Worm (Caenorhabditis elegans) whole organism, L4/young adult: Measurements from ENCODE around the gene T25E12.14.

Source experiments
- W03F9.2 ChIP-seq: fragments of 150-350 bp; optimal IDR thresholded peaks from 2 replicates; lab custom pipeline; 2014; ENCODE audit warnings: missing biosample characterization, missing genetic modification characterization
- dao-5 ChIP-seq: sonication (generic microtip); optimal IDR thresholded peaks from 2 replicates; lab custom pipeline; 2016; ENCODE audit warnings: missing genotype, missing genetic modification characterization, moderate library complexity, missing compliant biosample characterization
- him-1 ChIP-seq: sonication (generic microtip); optimal IDR thresholded peaks from 2 replicates; lab custom pipeline; 2016; ENCODE audit warnings: missing genotype, missing genetic modification reagents, missing genetic modification characterization, missing compliant biosample characterization

- TF ChIP-seq him-1 (tag; lab: Kevin White, UChicago) (no peak), W03F9.2 (tag; lab: Kevin White, UChicago) (no peak), dao-5 (no peak)
Measured at ce11 chrV:16723744-16724143, 3.3 kb upstream of the T25E12.14 start, which contains the start of gene nhr-112.
